Fruit fly (Drosophila melanogaster) whole organism, prepupa: ENCODE data around the gene CG13989.

Experiments used
- Blimp-1 ChIP-seq: fragments of 200-800 bp; sonication (Bioruptor generic); optimal IDR thresholded peaks from 3 replicates; lab custom pipeline; 2017; ENCODE audit warnings: missing biosample characterization, missing genetic modification characterization, mild to moderate bottlenecking, moderate library complexity, missing genetic modification reagents
- CG15336 ChIP-seq: fragments of 200-800 bp; sonication (Bioruptor generic); IDR thresholded peaks from 2 replicates; pipeline ENCODE4 v1.3.6; 2022; ENCODE audit warnings: missing biosample characterization, missing genetic modification characterization
- CG16779 ChIP-seq: fragments of 200-800 bp; sonication (Bioruptor generic); optimal IDR thresholded peaks from 3 replicates; lab custom pipeline; 2017; ENCODE audit warnings: missing biosample characterization, mild to moderate bottlenecking, missing genetic modification characterization
- CG3032 ChIP-seq: fragments of 200-800 bp; optimal IDR thresholded peaks from 2 replicates; lab custom pipeline; 2019; ENCODE audit warnings: missing biosample characterization, mild to moderate bottlenecking, missing genetic modification characterization, moderate library complexity
- CG31627 ChIP-seq: fragments of 200-800 bp; sonication (Bioruptor generic); optimal IDR thresholded peaks from 3 replicates; lab custom pipeline; 2016; ENCODE audit warnings: missing biosample characterization, missing genetic modification characterization
- CG34406 ChIP-seq: fragments of 200-800 bp; sonication (Bioruptor generic); optimal IDR thresholded peaks from 3 replicates; lab custom pipeline; 2016; ENCODE audit warnings: missing biosample characterization, missing genetic modification characterization
- CG4318 ChIP-seq: fragments of 200-800 bp; sonication (Bioruptor generic); optimal IDR thresholded peaks from 3 replicates; lab custom pipeline; 2017; ENCODE audit warnings: missing biosample characterization, mild to moderate bottlenecking, missing genetic modification characterization
- CG6163 ChIP-seq: fragments of 200-800 bp; sonication (Bioruptor generic); IDR thresholded peaks from 3 replicates; pipeline ENCODE4 v1.3.6; 2022; ENCODE audit warnings: missing biosample characterization, missing genetic modification characterization
- CG6276 ChIP-seq: fragments of 200-800 bp; sonication (Bioruptor generic); optimal IDR thresholded peaks from 2 replicates; lab custom pipeline; 2017; ENCODE audit warnings: missing biosample characterization, mild to moderate bottlenecking, missing genetic modification characterization
- CG6792 ChIP-seq: fragments of 200-800 bp; sonication (Bioruptor generic); optimal IDR thresholded peaks from 3 replicates; lab custom pipeline; 2016; ENCODE audit warnings: missing biosample characterization, missing genetic modification characterization
- CG6808 ChIP-seq: fragments of 200-800 bp; sonication (Bioruptor generic); optimal IDR thresholded peaks from 3 replicates; lab custom pipeline; 2017; ENCODE audit warnings: missing biosample characterization, missing genetic modification characterization, mild to moderate bottlenecking, moderate library complexity, missing genetic modification reagents
- CG6854 ChIP-seq: fragments of 200-800 bp; sonication (Bioruptor generic); optimal IDR thresholded peaks from 2 replicates; lab custom pipeline; 2017; ENCODE audit warnings: missing biosample characterization, mild to moderate bottlenecking, missing genetic modification characterization
- CG8119 ChIP-seq: fragments of 200-800 bp; sonication (Bioruptor generic); IDR thresholded peaks from 3 replicates; pipeline ENCODE4 v1.3.6; 2022; ENCODE audit warnings: missing biosample characterization, missing genetic modification characterization
- CG9139 ChIP-seq: fragments of 200-800 bp; sonication (Bioruptor generic); optimal IDR thresholded peaks from 3 replicates; lab custom pipeline; 2017; ENCODE audit warnings: missing biosample characterization, mild to moderate bottlenecking, missing genetic modification characterization
- Eip78C ChIP-seq: fragments of 200-800 bp; sonication (Bioruptor generic); peaks from one replicate; lab custom pipeline; 2016; ENCODE audit warnings: missing biosample characterization, missing genetic modification characterization
- Eip93F ChIP-seq: fragments of 200-800 bp; sonication (Bioruptor generic); optimal IDR thresholded peaks from 2 replicates; lab custom pipeline; 2016; ENCODE audit warnings: missing biosample characterization, mild to moderate bottlenecking, missing genetic modification characterization
- Ets21C ChIP-seq: fragments of 200-800 bp; sonication (Bioruptor generic); optimal IDR thresholded peaks from 3 replicates; lab custom pipeline; 2016; ENCODE audit warnings: missing biosample characterization, missing genetic modification characterization
- Hr38 ChIP-seq: sonication (Bioruptor generic); optimal IDR thresholded peaks from 2 replicates; lab custom pipeline; 2016; ENCODE audit warnings: missing biosample characterization, missing genetic modification characterization
- Hr4 ChIP-seq: fragments of 200-800 bp; sonication (Bioruptor generic); optimal IDR thresholded peaks from 3 replicates; lab custom pipeline; 2016; ENCODE audit warnings: missing biosample characterization, missing genetic modification characterization
- Lpt ChIP-seq: fragments of 200-800 bp; sonication (Bioruptor generic); optimal IDR thresholded peaks from 3 replicates; lab custom pipeline; 2016; ENCODE audit warnings: missing biosample characterization, missing genetic modification characterization
- Met ChIP-seq: fragments of 200-800 bp; sonication (Bioruptor generic); optimal IDR thresholded peaks from 3 replicates; lab custom pipeline; 2016; ENCODE audit warnings: missing biosample characterization, missing genetic modification characterization
- OdsH ChIP-seq: fragments of 200-800 bp; sonication (Bioruptor generic); optimal IDR thresholded peaks from 3 replicates; lab custom pipeline; 2016; ENCODE audit warnings: missing biosample characterization, missing genetic modification characterization
- Smox ChIP-seq: fragments of 200-800 bp; sonication (Bioruptor generic); optimal IDR thresholded peaks from 3 replicates; lab custom pipeline; 2016; ENCODE audit warnings: missing biosample characterization, missing genetic modification characterization
- Sox102F ChIP-seq: fragments of 200-800 bp; sonication (Bioruptor generic); optimal IDR thresholded peaks from 2 replicates; lab custom pipeline; 2016; ENCODE audit warnings: missing biosample characterization, mild to moderate bottlenecking, missing genetic modification characterization
- Sox14 ChIP-seq: fragments of 200-800 bp; sonication (Bioruptor generic); optimal IDR thresholded peaks from 3 replicates; lab custom pipeline; 2016; ENCODE audit warnings: missing biosample characterization, missing genetic modification characterization
- acj6 ChIP-seq: fragments of 200-800 bp; sonication (Bioruptor generic); optimal IDR thresholded peaks from 3 replicates; lab custom pipeline; 2016; ENCODE audit warnings: missing biosample characterization, missing genetic modification characterization
- dac ChIP-seq: fragments of 200-800 bp; sonication (Bioruptor generic); optimal IDR thresholded peaks from 2 replicates; lab custom pipeline; 2017; ENCODE audit warnings: missing biosample characterization, mild to moderate bottlenecking, missing genetic modification characterization
- dsx ChIP-seq: fragments of 200-800 bp; optimal IDR thresholded peaks from 3 replicates; lab custom pipeline; 2019; ENCODE audit warnings: missing biosample characterization, mild to moderate bottlenecking, missing genetic modification characterization, moderate library complexity; ENCODE audit not compliant: poor library complexity, severe bottlenecking
- eg ChIP-seq: fragments of 200-800 bp; sonication (Bioruptor generic); IDR thresholded peaks from 3 replicates; pipeline ENCODE4 v1.3.6; 2022; ENCODE audit warnings: missing biosample characterization, missing genetic modification characterization
- fd59A ChIP-seq: fragments of 200-800 bp; sonication (Bioruptor generic); optimal IDR thresholded peaks from 2 replicates; lab custom pipeline; 2017; ENCODE audit warnings: missing biosample characterization, mild to moderate bottlenecking, missing genetic modification characterization, missing genetic modification reagents
- fd85E ChIP-seq: fragments of 200-800 bp; sonication (Bioruptor generic); optimal IDR thresholded peaks from 3 replicates; lab custom pipeline; 2016; ENCODE audit warnings: missing biosample characterization, missing genetic modification characterization
- lz ChIP-seq: fragments of 200-800 bp; sonication (Bioruptor generic); optimal IDR thresholded peaks from 3 replicates; lab custom pipeline; 2016; ENCODE audit warnings: missing biosample characterization, missing genetic modification characterization
- net ChIP-seq: fragments of 200-800 bp; sonication (Bioruptor generic); optimal IDR thresholded peaks from 3 replicates; lab custom pipeline; 2016; ENCODE audit warnings: missing biosample characterization, missing genetic modification characterization
- salr ChIP-seq, 2 experiments: fragments of 200-800 bp; sonication (Bioruptor generic); optimal IDR thresholded peaks; 3 replicates each; lab custom pipeline; 2016 to 2018; ENCODE audit warnings: missing biosample characterization in 2 of 2, missing genetic modification characterization in 2 of 2, mild to moderate bottlenecking in 1 of 2
- spab ChIP-seq: fragments of 200-800 bp; sonication (Bioruptor generic); optimal IDR thresholded peaks from 2 replicates; lab custom pipeline; 2017; ENCODE audit warnings: missing biosample characterization, mild to moderate bottlenecking, missing genetic modification characterization, missing genetic modification reagents
- ss ChIP-seq, 2 experiments: fragments of 200-800 bp; sonication (Bioruptor generic); optimal IDR thresholded peaks; 2 replicates in 1 of 2; 3 replicates in 1 of 2; lab custom pipeline; 2017 to 2018; ENCODE audit warnings: mild to moderate bottlenecking in 2 of 2, missing biosample characterization in 2 of 2, missing genetic modification characterization in 2 of 2, moderate library complexity in 1 of 2
- svp ChIP-seq: fragments of 200-800 bp; sonication (Bioruptor generic); peaks from one replicate; lab custom pipeline; 2016; ENCODE audit warnings: missing biosample characterization, missing genetic modification characterization
- topi ChIP-seq: fragments of 200-800 bp; sonication (Bioruptor generic); optimal IDR thresholded peaks from 3 replicates; lab custom pipeline; 2016; ENCODE audit warnings: missing biosample characterization, missing genetic modification characterization
- vri ChIP-seq: fragments of 200-800 bp; sonication (Bioruptor generic); optimal IDR thresholded peaks from 3 replicates; lab custom pipeline; 2016; ENCODE audit warnings: missing biosample characterization, mild to moderate bottlenecking, missing genetic modification characterization

Gene CG13989

DNA sequence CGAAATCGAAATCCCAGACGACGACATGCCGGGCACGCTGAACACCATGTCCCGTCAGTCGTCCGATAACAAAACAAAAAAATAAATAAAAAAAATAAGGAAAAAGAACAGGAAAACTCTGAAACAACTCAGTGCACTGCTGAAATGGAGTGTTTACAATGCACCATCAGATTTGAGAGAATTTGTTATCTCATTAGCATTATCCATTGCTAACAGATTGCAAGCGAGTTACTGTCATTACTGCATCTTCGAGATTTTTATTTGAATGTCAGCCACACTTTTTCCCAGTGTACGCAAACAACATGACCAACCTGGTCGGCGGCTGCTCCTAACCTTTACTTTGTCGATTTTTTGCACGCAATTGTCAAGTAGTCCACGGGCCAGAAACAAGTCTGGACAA is 37.6 kb downstream of the CG13989 start (continued):
- TF ChIP-seq net (GFP tag; lab: Kevin White, UChicago): peak; percentile 48
- peak; percentile 75 for TF ChIP-seq CG6808
- peak; percentile 72 for TF ChIP-seq CG15336
- peak; percentile 33 for TF ChIP-seq dac (GFP tag; lab: Kevin White, UChicago)
- peak; percentile 69 for TF ChIP-seq Sox14 (GFP tag; lab: Kevin White, UChicago)
- peak; percentile 74 for TF ChIP-seq CG3032 (tag; lab: Kevin White, UChicago)
- peak; percentile 69 for TF ChIP-seq dsx
- TF ChIP-seq spab (GFP tag; lab: Kevin White, UChicago): peak; percentile 76
- peak; percentile 77 for TF ChIP-seq CG8119 (GFP tag; lab: Robert Waterston, UW)
- no peak for TF ChIP-seq Smox (GFP tag; lab: Kevin White, UChicago)
- peak; percentile 91 for TF ChIP-seq Eip78C
- peak; percentile 56 for TF ChIP-seq CG16779 (tag; lab: Kevin White, UChicago)
- TF ChIP-seq Met (GFP tag; lab: Kevin White, UChicago): peak; percentile 35
- no peak for TF ChIP-seq fd85E
- no peak for TF ChIP-seq Hr38 (GFP tag; lab: Kevin White, UChicago)
- TF ChIP-seq CG34406: peak; percentile 5
- peak; percentile 47 for TF ChIP-seq CG9139 (GFP tag; lab: Kevin White, UChicago)
- no peak for TF ChIP-seq Eip93F (GFP tag; lab: Kevin White, UChicago)
- peak; percentile 59 for TF ChIP-seq fd59A
- peak; percentile 62 to 65 for TF ChIP-seq salr (GFP tag; optimal IDR thresholded peaks at IDR 0.05; lab: Kevin White, UChicago)
- peak; percentile 51 for TF ChIP-seq acj6 (GFP tag; lab: Kevin White, UChicago)
- peak; percentile 50 for TF ChIP-seq CG4318 (GFP tag; lab: Kevin White, UChicago)
- TF ChIP-seq svp (GFP tag; lab: Kevin White, UChicago): peak; percentile 62
- peak; percentile 49 for TF ChIP-seq topi (GFP tag; lab: Kevin White, UChicago)

DNA sequence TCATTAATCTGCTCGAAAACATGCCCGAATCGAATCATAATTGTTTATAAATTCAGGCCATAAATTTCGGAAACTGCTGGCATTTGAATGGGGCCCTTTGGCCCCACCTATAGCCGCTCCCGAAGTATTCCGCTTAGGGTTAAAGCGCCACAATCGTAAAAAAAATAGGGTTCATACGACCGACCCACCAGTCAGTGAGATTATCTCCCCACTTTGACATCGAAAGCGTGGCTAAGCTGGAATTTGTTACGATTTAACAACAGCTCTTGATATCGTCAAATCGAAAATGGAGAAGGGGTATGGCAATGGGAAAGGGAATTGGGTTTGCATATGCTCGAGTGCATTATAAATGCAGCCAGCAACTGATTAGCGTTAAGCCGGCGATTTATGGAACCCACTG is 38.6 kb downstream of the CG13989 start:
- TF ChIP-seq Hr4: no peak
- no peak for TF ChIP-seq acj6 (GFP tag; lab: Kevin White, UChicago)
- TF ChIP-seq dsx: no peak
- TF ChIP-seq CG3032 (tag; lab: Kevin White, UChicago): no peak
- TF ChIP-seq CG16779 (tag; lab: Kevin White, UChicago): no peak
- no peak for TF ChIP-seq CG6792 (GFP tag; lab: Kevin White, UChicago)
- TF ChIP-seq Sox102F (GFP tag; lab: Kevin White, UChicago): no peak
- TF ChIP-seq CG9139 (GFP tag; lab: Kevin White, UChicago): no peak
- TF ChIP-seq net (GFP tag; lab: Kevin White, UChicago): no peak
- no peak for TF ChIP-seq Ets21C (GFP tag; lab: Kevin White, UChicago)
- no peak for TF ChIP-seq CG6163
- no peak for TF ChIP-seq eg (GFP tag; lab: Robert Waterston, UW)
- TF ChIP-seq vri (GFP tag; lab: Kevin White, UChicago): no peak
- no peak for TF ChIP-seq OdsH (GFP tag; lab: Kevin White, UChicago)
- no peak for TF ChIP-seq CG15336
- TF ChIP-seq, all 60 proteins: peak for 0

DNA sequence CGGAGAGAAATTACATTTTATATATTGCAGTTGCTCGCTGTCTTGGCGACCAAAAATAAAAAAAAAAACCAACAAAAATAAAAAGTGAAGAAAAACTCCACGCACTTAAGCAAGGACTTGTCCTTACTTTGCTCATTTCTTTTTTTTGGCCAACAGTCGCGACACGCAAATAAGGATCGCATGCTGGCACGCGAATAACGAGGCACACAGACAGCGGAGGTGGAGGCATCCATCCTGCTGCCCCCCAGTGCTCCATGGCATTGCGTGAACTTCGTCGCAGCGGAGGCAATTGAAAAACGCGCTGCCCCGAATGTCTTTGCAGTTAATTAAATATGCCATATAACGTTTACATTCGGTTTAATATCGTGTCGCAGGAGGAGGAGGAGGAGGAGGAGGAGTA is 39.3 kb downstream of the CG13989 start:
- TF ChIP-seq CG6854 (GFP tag; lab: Kevin White, UChicago): no peak
- TF ChIP-seq fd59A: no peak
- TF ChIP-seq CG6276 (GFP tag; lab: Kevin White, UChicago): no peak
- TF ChIP-seq CG8119 (GFP tag; lab: Robert Waterston, UW): no peak
- TF ChIP-seq ss (GFP tag; optimal IDR thresholded peaks at IDR 0.05; lab: Kevin White, UChicago): peak; percentile 37 to 99
- no peak for TF ChIP-seq CG6808
- no peak for TF ChIP-seq eg (GFP tag; lab: Robert Waterston, UW)
- no peak for TF ChIP-seq Hr38 (GFP tag; lab: Kevin White, UChicago)
- TF ChIP-seq Blimp-1 (GFP tag; lab: Kevin White, UChicago): no peak
- TF ChIP-seq lz: no peak
- TF ChIP-seq spab (GFP tag; lab: Kevin White, UChicago): no peak
- TF ChIP-seq CG3032 (tag; lab: Kevin White, UChicago): no peak
- TF ChIP-seq dac (GFP tag; lab: Kevin White, UChicago): no peak
- TF ChIP-seq svp (GFP tag; lab: Kevin White, UChicago): peak; percentile 66
- TF ChIP-seq Lpt (GFP tag; lab: Kevin White, UChicago): no peak
- TF ChIP-seq Eip78C: no peak
- no peak for TF ChIP-seq CG31627
